Worm (Caenorhabditis elegans) whole organism, L2 larva: ENCODE measurements around the gene F09E5.3.

Source experiments
- ama-1 ChIP-seq: fragments of 150-350 bp; optimal IDR thresholded peaks from 2 replicates; lab custom pipeline; 2018; ENCODE audit warnings: inconsistent platforms
- fos-1 ChIP-seq: fragments of 150-350 bp; optimal IDR thresholded peaks from 2 replicates; lab custom pipeline; 2014; ENCODE audit warnings: missing biosample characterization, missing genetic modification characterization
- lsy-2 ChIP-seq, 2 experiments: fragments of 150-350 bp in 1 of 2; sonication (generic microtip) in 1 of 2; optimal IDR thresholded peaks; 2 replicates each; lab custom pipeline; 2014 to 2017; ENCODE audit warnings: missing biosample characterization in 2 of 2, missing genetic modification characterization in 2 of 2
- nhr-10 ChIP-seq: sonication (generic microtip); optimal IDR thresholded peaks from 2 replicates; lab custom pipeline; 2017; ENCODE audit warnings: missing biosample characterization, missing genetic modification characterization
- nhr-129 ChIP-seq: fragments of 150-350 bp; optimal IDR thresholded peaks from 2 replicates; lab custom pipeline; 2014; ENCODE audit warnings: missing biosample characterization, missing genetic modification characterization
- skn-1 ChIP-seq: sonication (generic microtip); optimal IDR thresholded peaks from 2 replicates; lab custom pipeline; 2017; ENCODE audit warnings: missing biosample characterization, missing genetic modification characterization
- sma-3 ChIP-seq: sonication (generic microtip); optimal IDR thresholded peaks from 2 replicates; lab custom pipeline; 2016; ENCODE audit warnings: missing genetic modification reagents, missing genetic modification characterization, missing compliant biosample characterization

ce11 chrII:5408924-5409323 is 35.1 kb downstream of the F09E5.3 start, which contains the start of the genes EEED8.12 and EEED8.4:
- TF ChIP-seq skn-1 (tag; lab: Kevin White, UChicago) (no peak), fos-1 (tag; lab: Kevin White, UChicago) (no peak), nhr-129 (tag; lab: Kevin White, UChicago) (no peak), nhr-10 (tag; lab: Kevin White, UChicago) (no peak), sma-3 (GFP tag; lab: Kevin White, UChicago) (no peak), lsy-2 (tag; optimal IDR thresholded peaks at IDR 0.05; lab: Kevin White, UChicago) (no peak), ama-1 (lab: Kevin White, UChicago) (no peak)
